Fruit fly (Drosophila melanogaster) whole organism: ENCODE data around the gene srw.

Source experiments
- CG8478 ChIP-seq: fragments of >200 bp; optimal IDR thresholded peaks from 2 replicates; lab custom pipeline; 2018; ENCODE audit warnings: inconsistent platforms
- Dll ChIP-seq: fragments of >200 bp; optimal IDR thresholded peaks from 2 replicates; lab custom pipeline; 2017
- EcR ChIP-seq, 2 experiments: fragments of >200 bp; optimal IDR thresholded peaks; 2 replicates each; lab custom pipeline; 2017; ENCODE audit warnings: missing biosample characterization in 2 of 2, missing genetic modification characterization in 2 of 2, missing genetic modification reagents in 2 of 2
- pan ChIP-seq: fragments of >200 bp; optimal IDR thresholded peaks from 2 replicates; lab custom pipeline; 2017
- psq ChIP-seq: fragments of >200 bp; optimal IDR thresholded peaks from 2 replicates; lab custom pipeline; 2017
- usp ChIP-seq: fragments of >200 bp; optimal IDR thresholded peaks from 2 replicates; lab custom pipeline; 2017; ENCODE audit warnings: missing biosample characterization, missing genetic modification characterization, mixed read lengths

dm6 chr3L:4264963-4265362 lies 18.3 kb downstream of the srw start:
- TF ChIP-seq usp (GFP tag; lab: Kevin White, UChicago) (no peak), CG8478 (lab: Kevin White, UChicago) (no peak), pan (lab: Kevin White, UChicago) (no peak), psq (lab: Kevin White, UChicago) (no peak), EcR (GFP tag; optimal IDR thresholded peaks at IDR 0.05; lab: Kevin White, UChicago) (no peak), Dll (no peak)
